Worm (Caenorhabditis elegans) whole organism, L4 larva: ENCODE data around the gene F42C5.5.

Experiments used
- ceh-32 ChIP-seq: sonication (generic microtip); optimal IDR thresholded peaks from 2 replicates; lab custom pipeline; 2016; ENCODE audit warnings: mild to moderate bottlenecking, missing genetic modification characterization, missing compliant biosample characterization; ENCODE audit not compliant: poor library complexity
- cey-2 ChIP-seq: sonication (generic microtip); optimal IDR thresholded peaks from 3 replicates; lab custom pipeline; 2017; ENCODE audit warnings: missing genetic modification characterization, mild to moderate bottlenecking, missing compliant biosample characterization, antibody characterized with exemption, borderline replicate concordance; ENCODE audit not compliant: insufficient read depth
- dmd-9 ChIP-seq: fragments of 200-800 bp; sonication (Bioruptor generic); IDR thresholded peaks from 2 replicates; pipeline ENCODE4 v1.3.6; 2022; ENCODE audit warnings: missing genetic modification reagents, missing genetic modification characterization, missing compliant biosample characterization
- egl-27 ChIP-seq: sonication (generic microtip); optimal IDR thresholded peaks from 3 replicates; lab custom pipeline; 2017; ENCODE audit warnings: missing biosample characterization, missing genetic modification reagents, missing genetic modification characterization
- fkh-10 ChIP-seq: fragments of 150-350 bp; optimal IDR thresholded peaks from 2 replicates; lab custom pipeline; 2014; ENCODE audit warnings: missing biosample characterization, missing genetic modification reagents, missing genetic modification characterization
- fos-1 ChIP-seq: fragments of 150-350 bp; optimal IDR thresholded peaks from 2 replicates; lab custom pipeline; 2014; ENCODE audit warnings: missing biosample characterization, missing genetic modification characterization
- hmg-1.1 ChIP-seq: fragments of 200-800 bp; sonication (Bioruptor generic); IDR thresholded peaks from 2 replicates; pipeline ENCODE4 v1.3.6; 2022; ENCODE audit warnings: missing genetic modification reagents, missing genetic modification characterization, missing compliant biosample characterization
- lin-39 ChIP-seq: fragments of 150-350 bp; optimal IDR thresholded peaks from 2 replicates; lab custom pipeline; 2014; ENCODE audit warnings: missing biosample characterization, missing genetic modification reagents, missing genetic modification characterization
- nhr-48 ChIP-seq: sonication (generic microtip); optimal IDR thresholded peaks from 2 replicates; lab custom pipeline; 2016; ENCODE audit warnings: mild to moderate bottlenecking, missing genetic modification characterization, missing compliant biosample characterization
- rbr-2 ChIP-seq: sonication (generic microtip); optimal IDR thresholded peaks from 2 replicates; lab custom pipeline; 2016; ENCODE audit warnings: missing genotype, missing genetic modification characterization, missing compliant biosample characterization
- tag-97 ChIP-seq: fragments of 200-800 bp; sonication (Bioruptor generic); IDR thresholded peaks from 2 replicates; pipeline ENCODE4 v1.3.6; 2022; ENCODE audit warnings: missing genetic modification characterization, missing compliant biosample characterization
- ztf-11 ChIP-seq: fragments of 150-350 bp; optimal IDR thresholded peaks from 2 replicates; lab custom pipeline; 2014; ENCODE audit warnings: missing biosample characterization, missing genetic modification characterization

DNA sequence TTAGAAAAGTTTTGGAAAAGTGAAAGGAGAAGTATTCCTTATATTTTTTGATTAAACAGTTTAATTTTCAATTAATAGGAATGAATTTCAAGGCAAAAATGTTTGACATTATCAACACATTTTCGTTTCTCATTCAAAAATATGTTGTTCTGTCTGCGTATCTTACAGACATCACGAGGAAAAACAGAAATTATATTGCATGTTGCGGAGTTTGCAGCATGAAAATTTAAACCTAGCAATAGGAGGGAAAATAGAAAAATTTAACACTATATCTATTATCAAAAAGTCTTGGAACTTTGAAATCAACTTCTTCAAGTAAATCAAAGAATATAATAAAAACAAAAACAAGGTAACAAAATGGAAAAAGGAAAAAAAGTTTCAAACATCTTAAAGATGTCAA, 3.0 kb downstream of the F42C5.5 start:
- TF ChIP-seq dmd-9 (GFP tag; lab: Robert Waterston, UW), result no peak
- no peak for TF ChIP-seq hmg-1.1
- TF ChIP-seq ztf-11 (tag; lab: Kevin White, UChicago), result no peak
- TF ChIP-seq lin-39 (tag; lab: Kevin White, UChicago), result no peak
- TF ChIP-seq nhr-48, result no peak
- TF ChIP-seq fos-1 (tag; lab: Kevin White, UChicago), result no peak
- no peak for TF ChIP-seq egl-27
- TF ChIP-seq cey-2 (tag; lab: Kevin White, UChicago), result no peak
- TF ChIP-seq rbr-2 (tag; lab: Kevin White, UChicago), result no peak
- no peak for TF ChIP-seq fkh-10 (GFP tag; lab: Kevin White, UChicago)
- no peak for TF ChIP-seq ceh-32 (tag; lab: Kevin White, UChicago)
- no peak for TF ChIP-seq tag-97 (GFP tag; lab: Robert Waterston, UW)
